Worm (Caenorhabditis elegans) whole organism, L4/young adult: ENCODE measurements around the gene myrf-1.

Experiments used
- W03F9.2 ChIP-seq: fragments of 150-350 bp; optimal IDR thresholded peaks from 2 replicates; lab custom pipeline; 2014; ENCODE audit warnings: missing biosample characterization, missing genetic modification characterization
- dao-5 ChIP-seq: sonication (generic microtip); optimal IDR thresholded peaks from 2 replicates; lab custom pipeline; 2016; ENCODE audit warnings: missing genotype, missing genetic modification characterization, moderate library complexity, missing compliant biosample characterization
- him-1 ChIP-seq: sonication (generic microtip); optimal IDR thresholded peaks from 2 replicates; lab custom pipeline; 2016; ENCODE audit warnings: missing genotype, missing genetic modification reagents, missing genetic modification characterization, missing compliant biosample characterization

DNA sequence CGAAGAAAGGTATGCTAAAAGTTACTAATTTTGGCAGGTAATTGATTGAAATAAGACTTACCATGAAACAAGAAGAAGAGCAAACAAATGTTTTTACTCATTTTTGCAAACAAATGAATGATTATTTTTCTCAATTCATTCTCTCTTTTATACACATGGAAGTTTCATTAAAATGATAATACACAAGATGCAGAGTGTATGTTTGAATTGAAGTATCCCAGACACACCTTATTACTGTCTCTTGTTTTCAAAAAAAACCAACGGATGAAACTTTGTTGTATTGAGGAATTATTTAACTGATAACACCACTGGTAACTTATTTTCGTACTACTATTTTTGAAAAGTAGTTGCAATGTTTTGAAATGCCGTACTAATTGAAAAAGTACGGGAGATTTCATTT is 23.0 kb downstream of the myrf-1 start, which contains the start of gene clec-59:
- TF ChIP-seq him-1 (tag; lab: Kevin White, UChicago) (no peak), dao-5 (tag; lab: Kevin White, UChicago) (no peak), W03F9.2 (tag; lab: Kevin White, UChicago) (no peak)
